Worm (Caenorhabditis elegans): ENCODE results near the gene spe-6.
A peak's percentile ranks its signal among the peaks of the same experiment; 100 is the strongest.

The spe-6 gene

DNA sequence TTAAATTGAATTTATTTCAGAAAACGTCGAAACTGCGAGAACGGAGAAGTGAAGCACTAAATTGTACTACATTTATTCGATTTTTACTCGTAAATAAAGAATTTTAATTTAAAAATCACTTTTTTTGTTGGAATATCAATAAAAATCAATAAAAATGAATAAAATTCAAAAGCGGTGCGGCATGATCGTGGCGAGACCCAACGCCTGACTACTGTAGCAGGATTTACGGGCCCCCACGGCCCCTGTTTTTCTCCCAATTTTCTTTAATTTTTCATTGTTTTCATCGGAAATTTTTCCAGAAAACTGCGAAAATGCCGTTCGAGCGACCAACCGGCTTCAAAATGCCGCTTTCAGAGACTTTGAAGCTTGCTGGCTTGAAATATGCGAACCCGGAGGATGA, 3.5 kb downstream of the spe-6 start, which contains the start of gene Y66D12A.19:
Gene Y66D12A.19 (plus strand): TSS at position 266 of the 400 bp plus-strand sequence.
- TF ChIP-seq nhr-25 (tag; optimal IDR thresholded peaks at IDR 0.05; ENCODE audit: borderline replicate concordance, insufficient read depth), result no peak
- TF ChIP-seq jun-1 (tag; optimal IDR thresholded peaks at IDR 0.05), result no peak
- peak; percentile 52 for TF ChIP-seq R02D3.7 (tag; optimal IDR thresholded peaks at IDR 0.05)
- no peak for TF ChIP-seq fkh-10 (GFP tag; optimal IDR thresholded peaks at IDR 0.05)
- TF ChIP-seq ces-1 (GFP tag; optimal IDR thresholded peaks at IDR 0.05), result no peak
- no peak for TF ChIP-seq T20F7.1 (GFP tag; optimal IDR thresholded peaks at IDR 0.05)
- peak; percentile 48 for TF ChIP-seq lin-38 (GFP tag; IDR thresholded peaks at IDR 0.05)
- TF ChIP-seq ama-1 (optimal IDR thresholded peaks at IDR 0.05), result no peak
- no peak for TF ChIP-seq fos-1 (tag; optimal IDR thresholded peaks at IDR 0.05)
- no peak for TF ChIP-seq egl-43 (GFP tag; IDR thresholded peaks at IDR 0.05)

DNA sequence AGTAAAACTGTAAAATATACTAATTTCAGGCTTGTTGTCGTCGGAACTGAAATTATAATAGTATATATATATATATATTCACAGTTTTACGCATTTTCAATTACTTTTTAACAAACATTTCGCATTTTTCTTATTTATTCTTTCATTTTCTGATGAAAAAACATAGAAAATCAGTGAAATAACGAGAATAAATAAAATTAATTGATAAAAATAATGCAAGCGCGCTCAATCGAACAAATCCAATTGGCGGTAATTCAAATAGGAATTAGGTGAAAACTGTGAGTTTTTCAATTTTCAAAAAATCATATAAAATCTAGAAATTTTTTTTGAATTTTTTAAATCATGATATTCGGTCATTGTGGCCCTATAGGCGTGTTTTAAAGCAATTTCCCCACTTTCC, 4.8 kb downstream of the spe-6 start:
- no peak for TF ChIP-seq lim-7 (GFP tag; IDR thresholded peaks at IDR 0.05)
- no peak for TF ChIP-seq mdl-1 (tag; optimal IDR thresholded peaks at IDR 0.05)
- no peak for TF ChIP-seq madf-5 (GFP tag; IDR thresholded peaks at IDR 0.05)
- TF ChIP-seq gei-8 (GFP tag; optimal IDR thresholded peaks at IDR 0.05), result no peak
- TF ChIP-seq hlh-30 (tag; optimal IDR thresholded peaks at IDR 0.05; ENCODE audit: insufficient read depth), result no peak
- no peak for TF ChIP-seq T26A8.4 (GFP tag; IDR thresholded peaks at IDR 0.05)
- no peak for TF ChIP-seq Y5F2A.4 (GFP tag; optimal IDR thresholded peaks at IDR 0.05)
- TF ChIP-seq lin-39 (tag; optimal IDR thresholded peaks at IDR 0.05), result no peak
- no peak for TF ChIP-seq fkh-10 (GFP tag; optimal IDR thresholded peaks at IDR 0.05)

DNA sequence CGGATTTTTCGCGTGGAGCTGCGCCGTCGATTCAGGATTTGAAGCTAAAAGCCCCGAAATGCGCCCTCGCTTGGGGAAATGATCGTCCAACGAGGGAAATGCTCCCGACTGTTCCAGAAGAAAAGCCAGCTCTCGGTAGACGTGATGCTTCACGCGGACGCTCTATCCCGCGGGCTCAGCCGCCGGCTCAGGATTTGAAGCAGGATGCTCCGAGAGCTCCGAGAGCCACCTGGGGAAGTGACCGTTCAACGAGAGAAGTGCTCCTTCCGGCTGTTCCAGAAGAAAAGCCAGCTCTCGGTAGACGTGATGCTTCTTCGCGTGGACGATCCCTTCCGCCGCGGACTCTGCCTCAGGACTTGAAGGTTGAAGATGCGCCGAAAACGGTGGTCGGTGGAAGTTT, 5.5 kb downstream of the spe-6 start:
- TF ChIP-seq nhr-11 (tag; optimal IDR thresholded peaks at IDR 0.05) (no peak), nhr-41 (GFP tag; IDR thresholded peaks at IDR 0.05) (no peak), set-16 (GFP tag; IDR thresholded peaks at IDR 0.05) (peak; percentile 91), egl-43 (GFP tag; IDR thresholded peaks at IDR 0.05) (0 out of 2 replicates have a peak, but pooled peaks have one; percentile 18), Y105C5A.15 (GFP tag; IDR thresholded peaks at IDR 0.05) (no peak), Y5F2A.4 (GFP tag; optimal IDR thresholded peaks at IDR 0.05) (no peak), dmd-6 (GFP tag; IDR thresholded peaks at IDR 0.05) (no peak), daf-12 (tag; optimal IDR thresholded peaks at IDR 0.05) (no peak)

DNA sequence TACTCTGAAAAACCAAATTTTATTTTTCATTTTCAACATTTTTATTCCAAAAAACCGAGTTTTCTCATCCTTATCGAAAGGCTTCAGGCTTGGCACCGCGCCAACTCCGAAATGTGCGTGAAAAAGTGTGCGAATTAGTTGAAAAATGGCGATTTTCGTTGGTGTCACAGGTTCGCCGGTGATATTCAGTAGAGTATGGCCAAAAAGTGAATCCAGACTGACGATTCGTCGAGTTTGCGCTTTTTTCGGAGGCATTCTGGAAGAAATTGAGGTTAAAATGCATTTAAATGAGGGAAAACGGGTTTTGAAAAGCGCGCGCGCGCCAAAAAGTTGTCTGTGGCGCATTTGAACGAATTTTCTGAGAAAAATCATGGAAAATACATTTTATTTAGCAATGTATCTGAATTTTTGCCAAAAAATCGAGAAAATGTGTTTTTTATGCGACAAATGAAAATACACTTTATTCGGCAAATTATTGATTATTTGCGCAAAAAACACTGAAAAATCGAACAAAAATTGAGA, 18.3 kb downstream of the spe-6 start, which contains the start of the genes Y66D12A.16 and such-1:
Gene Y66D12A.16 (plus strand): TSS at position 51 of the 522 bp plus-strand sequence.
Gene such-1 (minus strand): TSS at position 256 of the 522 bp plus-strand sequence.
- no peak for TF ChIP-seq D1046.2 (GFP tag; IDR thresholded peaks at IDR 0.05)
- TF ChIP-seq pqm-1 (tag; optimal IDR thresholded peaks at IDR 0.05), result no peak
- TF ChIP-seq nhr-76 (tag; optimal IDR thresholded peaks at IDR 0.05), result no peak
- no peak for TF ChIP-seq nhr-237 (tag; optimal IDR thresholded peaks at IDR 0.05)
- TF ChIP-seq hlh-30 (tag; optimal IDR thresholded peaks at IDR 0.05; ENCODE audit: insufficient read depth), result no peak
- TF ChIP-seq daf-8 (GFP tag; IDR thresholded peaks at IDR 0.05), result no peak
- TF ChIP-seq lim-7 (GFP tag; IDR thresholded peaks at IDR 0.05), result no peak
- no peak for TF ChIP-seq nhr-102 (tag; optimal IDR thresholded peaks at IDR 0.05)

DNA sequence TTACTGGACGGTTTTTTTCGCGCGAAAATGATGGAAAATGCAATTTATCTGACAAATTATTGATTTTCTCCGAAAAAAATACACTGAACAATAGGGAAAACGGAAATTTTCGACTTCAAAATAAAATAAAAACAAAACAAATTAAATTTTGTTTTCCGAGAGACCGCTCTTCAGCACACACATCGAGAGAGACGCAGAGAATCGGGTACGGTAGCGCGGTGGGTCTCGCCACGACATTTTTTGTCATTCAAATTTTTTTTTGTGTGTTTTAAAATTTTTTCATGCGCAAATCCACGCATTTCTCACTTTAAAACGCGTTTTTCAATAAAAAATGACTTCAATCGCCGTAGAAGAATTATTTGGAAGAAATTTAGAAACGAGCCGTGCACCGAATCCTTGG, 18.8 kb downstream of the spe-6 start:
- no peak for TF ChIP-seq mdt-29 (GFP tag; IDR thresholded peaks at IDR 0.05)
- no peak for TF ChIP-seq T20F7.1 (GFP tag; optimal IDR thresholded peaks at IDR 0.05)
- TF ChIP-seq F26F4.8 (GFP tag; conservative IDR thresholded peaks at IDR 0.05), result no peak
- no peak for TF ChIP-seq zag-1 (tag; optimal IDR thresholded peaks at IDR 0.05)
- TF ChIP-seq unc-130 (GFP tag; optimal IDR thresholded peaks at IDR 0.05), result peak; percentile 23
- TF ChIP-seq ceh-20 (GFP tag; IDR thresholded peaks at IDR 0.05), result no peak
- TF ChIP-seq aha-1 (tag), result no peak
- no peak for TF ChIP-seq daf-16 (GFP tag; optimal IDR thresholded peaks at IDR 0.05)
- TF ChIP-seq daf-16 (tag; optimal IDR thresholded peaks at IDR 0.05), result no peak
- TF ChIP-seq arid-1 (GFP tag; conservative IDR thresholded peaks at IDR 0.05), result no peak
- peak; percentile 61 for TF ChIP-seq lin-38 (GFP tag; IDR thresholded peaks at IDR 0.05)
- no peak for TF ChIP-seq nhr-77 (tag; optimal IDR thresholded peaks at IDR 0.05)
- TF ChIP-seq F49E8.2 (tag; optimal IDR thresholded peaks at IDR 0.05; ENCODE audit: borderline replicate concordance), result peak; percentile 70
- no peak for TF ChIP-seq hmg-1.1 (GFP tag; IDR thresholded peaks at IDR 0.05)
- no peak for TF ChIP-seq lin-39 (tag; optimal IDR thresholded peaks at IDR 0.05)
- TF ChIP-seq mxl-3 (GFP tag; optimal IDR thresholded peaks at IDR 0.05), result no peak
- TF ChIP-seq spr-1 (tag; optimal IDR thresholded peaks at IDR 0.05), result no peak
- TF ChIP-seq fos-1 (tag; optimal IDR thresholded peaks at IDR 0.05), result no peak
- TF ChIP-seq snpc-4 (tag; optimal IDR thresholded peaks at IDR 0.05), result no peak
